Worm (Caenorhabditis elegans): ENCODE data around the gene wbp-11.

- TF ChIP-seq ref-1 (GFP tag; conservative IDR thresholded peaks at IDR 0.05) (no peak), flt-1 (GFP tag; IDR thresholded peaks at IDR 0.05) (no peak)
These were observed 33.7 kb downstream of the wbp-11 start, which contains the start of gene T01E8.1 for ce11 chrII:10206425-10206824.

All from whole organism, midembryonic.